Worm (Caenorhabditis elegans) whole organism, midembryonic: ENCODE data around the gene sru-31.

Experiments
- cog-1 ChIP-seq: sonication (generic microtip); optimal IDR thresholded peaks from 2 replicates; lab custom pipeline; 2016; ENCODE audit warnings: missing genetic modification characterization, missing compliant biosample characterization
- flt-1 ChIP-seq: fragments of 200-800 bp; sonication (Bioruptor generic); IDR thresholded peaks from 2 replicates; pipeline ENCODE4 v1.3.6; 2022; ENCODE audit warnings: missing genetic modification characterization, missing compliant biosample characterization
- tab-1 ChIP-seq: fragments of 200-800 bp; sonication (Bioruptor generic); IDR thresholded peaks from 2 replicates; pipeline ENCODE4 v1.3.6; 2022; ENCODE audit warnings: missing genetic modification characterization, missing compliant biosample characterization

DNA sequence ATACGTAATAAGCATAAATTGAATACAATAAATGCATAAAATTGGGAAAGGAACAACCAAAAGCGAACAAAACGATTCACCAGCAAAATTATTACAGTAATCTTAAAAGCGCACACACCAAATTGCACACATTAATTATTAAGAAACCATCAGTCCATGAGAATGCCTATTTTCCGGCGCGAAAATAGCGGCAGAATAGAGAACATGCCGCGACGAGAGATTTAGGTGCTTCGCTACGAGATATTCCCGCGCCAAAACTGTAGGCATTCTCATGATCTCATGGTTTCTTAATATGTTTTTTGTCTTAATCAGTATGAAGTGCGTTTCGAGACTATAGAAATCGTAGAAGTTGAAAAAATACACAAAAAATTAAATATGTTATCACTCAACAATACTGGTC, 32.3 kb upstream of the sru-31 start:
- no peak for TF ChIP-seq tab-1 (GFP tag; lab: Robert Waterston, UW)
- TF ChIP-seq flt-1 (GFP tag; lab: Robert Waterston, UW), result no peak
- no peak for TF ChIP-seq cog-1 (tag; lab: Kevin White, UChicago)
